Worm (Caenorhabditis elegans): ENCODE results near the gene gcy-34.

Gene gcy-34

DNA sequence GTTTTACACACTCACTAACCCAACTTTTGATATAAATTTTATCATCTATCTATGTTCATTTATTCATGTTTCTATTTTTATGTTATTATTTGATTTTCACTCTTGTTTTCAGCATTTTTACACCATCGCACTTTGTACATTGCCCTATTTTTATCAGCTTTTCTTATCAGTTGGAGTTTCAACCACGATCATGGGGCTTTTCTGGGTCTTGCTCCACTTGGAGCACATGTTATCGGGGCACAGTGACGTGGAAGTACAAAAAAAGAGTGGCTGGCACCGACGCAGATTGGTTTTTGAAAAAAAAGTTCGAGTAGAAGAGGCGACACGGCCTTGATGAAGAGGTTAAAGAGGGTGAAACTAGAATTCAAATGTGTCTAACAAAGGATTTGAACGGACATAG is 8.6 kb downstream of the gcy-34 start (continued):
- TF ChIP-seq egl-13 (tag; optimal IDR thresholded peaks at IDR 0.05) (no peak), zag-1 (tag; optimal IDR thresholded peaks at IDR 0.05) (no peak), lin-15B (tag; optimal IDR thresholded peaks at IDR 0.05) (no peak), pag-3 (tag; optimal IDR thresholded peaks at IDR 0.05; ENCODE audit: borderline replicate concordance, insufficient read depth) (no peak), mdl-1 (tag; optimal IDR thresholded peaks at IDR 0.05) (no peak), Y116A8C.19 (tag; optimal IDR thresholded peaks at IDR 0.05; ENCODE audit: borderline replicate concordance) (no peak), mef-2 (tag; optimal IDR thresholded peaks at IDR 0.05) (no peak), elt-2 (tag; optimal IDR thresholded peaks at IDR 0.05) (peak; percentile 97), nhr-237 (tag; optimal IDR thresholded peaks at IDR 0.05) (no peak), ceh-88 (GFP tag; IDR thresholded peaks at IDR 0.05) (no peak), aly-2 (tag; optimal IDR thresholded peaks at IDR 0.05) (no peak), sptf-1 (tag; optimal IDR thresholded peaks at IDR 0.05) (no peak), nhr-84 (tag; optimal IDR thresholded peaks at IDR 0.05) (no peak), aha-1 (tag; optimal IDR thresholded peaks at IDR 0.05) (no peak), grh-1 (GFP tag; IDR thresholded peaks at IDR 0.05) (no peak), egl-27 (tag; optimal IDR thresholded peaks at IDR 0.05) (no peak), fos-1 (tag; optimal IDR thresholded peaks at IDR 0.05) (no peak), lir-3 (tag; optimal IDR thresholded peaks at IDR 0.05; ENCODE audit: poor library complexity) (no peak), snpc-4 (tag; optimal IDR thresholded peaks at IDR 0.05) (no peak), jun-1 (tag; optimal IDR thresholded peaks at IDR 0.05) (peak; percentile 15), nhr-19 (GFP tag; conservative IDR thresholded peaks at IDR 0.05) (no peak), ceh-63 (GFP tag; optimal IDR thresholded peaks at IDR 0.05) (no peak), nhr-77 (tag; optimal IDR thresholded peaks at IDR 0.05) (no peak), ztf-4 (tag; optimal IDR thresholded peaks at IDR 0.05) (no peak), fkh-4 (tag; optimal IDR thresholded peaks at IDR 0.05; ENCODE audit: borderline replicate concordance) (no peak)

DNA sequence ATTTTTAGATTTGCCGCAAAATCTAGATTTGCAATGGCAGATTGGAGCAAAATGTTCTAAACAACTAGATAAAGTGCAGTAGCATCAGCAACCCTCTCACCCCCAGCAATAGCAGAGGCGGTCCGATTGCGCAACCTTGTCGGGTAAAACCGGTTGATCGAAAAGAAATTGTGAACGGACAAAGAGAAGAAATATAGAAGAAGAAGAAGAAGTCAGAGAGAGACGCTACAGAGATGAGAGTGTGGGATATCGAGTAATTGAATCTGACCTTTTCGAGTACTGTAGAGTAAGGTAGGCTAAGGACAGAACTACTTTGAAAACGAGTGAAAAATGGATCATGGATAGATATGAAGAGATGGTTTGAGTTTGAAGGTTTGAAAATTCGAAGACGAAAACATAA is 9.8 kb downstream of the gcy-34 start:
- TF ChIP-seq nhr-20 (tag; optimal IDR thresholded peaks at IDR 0.05) (peak; percentile 38), pqm-1 (tag; optimal IDR thresholded peaks at IDR 0.05) (no peak), egl-13 (tag; optimal IDR thresholded peaks at IDR 0.05) (no peak), lin-14 (GFP tag; optimal IDR thresholded peaks at IDR 0.05) (peak; percentile 83), lsy-2 (tag; optimal IDR thresholded peaks at IDR 0.05) (peak in 1 of 2 experiments; percentile 70), mep-1 (tag; optimal IDR thresholded peaks at IDR 0.05) (peak; percentile 55), xbp-1 (tag; optimal IDR thresholded peaks at IDR 0.05) (no peak), nhr-19 (GFP tag; conservative IDR thresholded peaks at IDR 0.05) (no peak), nhr-47 (tag; optimal IDR thresholded peaks at IDR 0.05) (peak; percentile 2), nhr-11 (tag; optimal IDR thresholded peaks at IDR 0.05) (no peak), grh-1 (GFP tag; IDR thresholded peaks at IDR 0.05) (peak; percentile 94), nhr-85 (tag) (peak; percentile 95), nhr-71 (tag; optimal IDR thresholded peaks at IDR 0.05) (peak; percentile 19), elt-3 (tag; optimal IDR thresholded peaks at IDR 0.05) (peak in 1 of 6 experiments; percentile 12), dpl-1 (GFP tag; optimal IDR thresholded peaks at IDR 0.05) (peak in 1 of 3 experiments; percentile 1), C16A3.4 (tag; optimal IDR thresholded peaks at IDR 0.05) (peak; percentile 14), F16B12.6 (tag; optimal IDR thresholded peaks at IDR 0.05) (no peak), blmp-1 (tag; optimal IDR thresholded peaks at IDR 0.05) (peak; percentile 71), rnt-1 (tag; optimal IDR thresholded peaks at IDR 0.05) (peak; percentile 19), nhr-90 (tag; optimal IDR thresholded peaks at IDR 0.05; ENCODE audit: poor library complexity) (peak; percentile 26), ceh-90 (tag; optimal IDR thresholded peaks at IDR 0.05) (no peak), zag-1 (tag; optimal IDR thresholded peaks at IDR 0.05) (no peak), sup-37 (GFP tag; optimal IDR thresholded peaks at IDR 0.05) (no peak), snpc-4 (tag; optimal IDR thresholded peaks at IDR 0.05) (no peak), tlp-1 (tag; optimal IDR thresholded peaks at IDR 0.05) (no peak), snu-23 (GFP tag; optimal IDR thresholded peaks at IDR 0.05) (peak; percentile 30), swsn-7 (tag; optimal IDR thresholded peaks at IDR 0.05) (no peak)
